Fruit fly (Drosophila melanogaster) whole organism, embryonic: ENCODE data around the gene papi.

Source experiments
- CG1024 ChIP-seq: fragments of 200-800 bp; sonication (Bioruptor generic); IDR thresholded peaks from 2 replicates; pipeline ENCODE4 v1.3.6; 2022; ENCODE audit warnings: missing biosample characterization, missing genetic modification characterization
- CG10543 ChIP-seq: fragments of 200-800 bp; sonication (Bioruptor generic); optimal IDR thresholded peaks from 3 replicates; lab custom pipeline; 2017; ENCODE audit warnings: missing biosample characterization, mild to moderate bottlenecking, missing genetic modification characterization, moderate library complexity
- CG11398 ChIP-seq: fragments of 200-800 bp; sonication (Bioruptor generic); optimal IDR thresholded peaks from 2 replicates; lab custom pipeline; 2016; ENCODE audit warnings: missing biosample characterization, missing genetic modification characterization
- CG12942 ChIP-seq: fragments of 200-800 bp; sonication (Bioruptor generic); optimal IDR thresholded peaks from 3 replicates; lab custom pipeline; 2016; ENCODE audit warnings: missing biosample characterization, missing genetic modification characterization
- CG14860 ChIP-seq: fragments of 200-800 bp; sonication (Bioruptor generic); IDR thresholded peaks from 3 replicates; pipeline ENCODE4 v1.3.6; 2022; ENCODE audit warnings: missing biosample characterization, missing genetic modification characterization; ENCODE audit not compliant: partially characterized antibody
- CG16815 ChIP-seq: fragments of 200-800 bp; sonication (Bioruptor generic); optimal IDR thresholded peaks from 3 replicates; lab custom pipeline; 2017; ENCODE audit warnings: missing biosample characterization, mild to moderate bottlenecking, missing genetic modification characterization
- CG17612 ChIP-seq: fragments of 200-800 bp; sonication (Bioruptor generic); IDR thresholded peaks from 2 replicates; pipeline ENCODE4 v1.3.6; 2022; ENCODE audit warnings: missing biosample characterization, missing genetic modification characterization
- CG18011 ChIP-seq: fragments of 200-800 bp; sonication (Bioruptor generic); optimal IDR thresholded peaks from 2 replicates; lab custom pipeline; 2017; ENCODE audit warnings: missing biosample characterization, missing genetic modification characterization, mild to moderate bottlenecking, moderate library complexity, missing genotype
- CG2120 ChIP-seq: fragments of 200-800 bp; sonication (Bioruptor generic); optimal IDR thresholded peaks from 3 replicates; lab custom pipeline; 2016; ENCODE audit warnings: missing biosample characterization, missing genetic modification characterization
- CG34376 ChIP-seq: fragments of 200-800 bp; sonication (Bioruptor generic); optimal IDR thresholded peaks from 2 replicates; lab custom pipeline; 2018; ENCODE audit warnings: missing biosample characterization, mild to moderate bottlenecking, missing genetic modification characterization
- CG3847 ChIP-seq: fragments of 200-800 bp; sonication (Bioruptor generic); IDR thresholded peaks from 2 replicates; pipeline ENCODE4 v1.3.6; 2022; ENCODE audit warnings: missing biosample characterization, missing genetic modification characterization
- CG43689 ChIP-seq: fragments of 200-800 bp; sonication (Bioruptor generic); IDR thresholded peaks from 2 replicates; pipeline ENCODE4 v1.3.6; 2022; ENCODE audit warnings: missing biosample characterization, missing genetic modification characterization
- CG4617 ChIP-seq: fragments of 200-800 bp; sonication (Bioruptor generic); optimal IDR thresholded peaks from 3 replicates; lab custom pipeline; 2016; ENCODE audit warnings: missing biosample characterization, missing genetic modification characterization, borderline replicate concordance
- CG6654 ChIP-seq: fragments of 200-800 bp; sonication (Bioruptor generic); optimal IDR thresholded peaks from 2 replicates; lab custom pipeline; 2017; ENCODE audit warnings: missing biosample characterization, mild to moderate bottlenecking, missing genetic modification characterization
- CG7839 ChIP-seq: fragments of 200-800 bp; sonication (Bioruptor generic); optimal IDR thresholded peaks from 3 replicates; lab custom pipeline; 2018; ENCODE audit warnings: missing biosample characterization, mild to moderate bottlenecking, missing genetic modification characterization, moderate library complexity
- CG8388 ChIP-seq: fragments of 200-800 bp; sonication (Bioruptor generic); optimal IDR thresholded peaks from 2 replicates; lab custom pipeline; 2019; ENCODE audit warnings: missing biosample characterization, mild to moderate bottlenecking, missing genetic modification characterization, moderate library complexity
- CG8765 ChIP-seq: fragments of 200-800 bp; sonication (Bioruptor generic); IDR thresholded peaks from 2 replicates; pipeline ENCODE4 v1.3.6; 2022; ENCODE audit warnings: missing biosample characterization, missing genetic modification characterization
- CG8944 ChIP-seq: fragments of 200-800 bp; sonication (Bioruptor generic); optimal IDR thresholded peaks from 3 replicates; lab custom pipeline; 2016; ENCODE audit warnings: missing biosample characterization, missing genetic modification characterization
- CG9215 ChIP-seq: fragments of 200-800 bp; sonication (Bioruptor generic); IDR thresholded peaks from 2 replicates; pipeline ENCODE4 v1.3.6; 2022; ENCODE audit warnings: missing biosample characterization, missing genetic modification characterization
- CG9727 ChIP-seq: fragments of 200-800 bp; sonication (Bioruptor generic); optimal IDR thresholded peaks from 3 replicates; lab custom pipeline; 2017; ENCODE audit warnings: missing biosample characterization, mild to moderate bottlenecking, missing genetic modification characterization
- CTCF ChIP-seq: fragments of 200-800 bp; sonication (Bioruptor generic); optimal IDR thresholded peaks from 2 replicates; lab custom pipeline; 2017; ENCODE audit warnings: missing biosample characterization, mild to moderate bottlenecking, missing genetic modification characterization, moderate library complexity
- Dad ChIP-seq: fragments of 200-800 bp; sonication (Bioruptor generic); optimal IDR thresholded peaks from 3 replicates; lab custom pipeline; 2016; ENCODE audit warnings: missing biosample characterization, missing genetic modification characterization
- Elba2 ChIP-seq: fragments of 200-800 bp; sonication (Bioruptor generic); optimal IDR thresholded peaks from 3 replicates; lab custom pipeline; 2016; ENCODE audit warnings: missing biosample characterization, missing genetic modification characterization
- Ets65A ChIP-seq: fragments of 200-800 bp; sonication (Bioruptor generic); peaks from one replicate; lab custom pipeline; 2016; ENCODE audit warnings: missing biosample characterization, missing genetic modification characterization
- HLH3B ChIP-seq: fragments of 200-800 bp; sonication (Bioruptor generic); IDR thresholded peaks from 2 replicates; pipeline ENCODE4 v1.3.6; 2022; ENCODE audit warnings: missing biosample characterization, missing genetic modification characterization
- HLHmδ ChIP-seq: fragments of 200-800 bp; sonication (Bioruptor generic); optimal IDR thresholded peaks from 2 replicates; lab custom pipeline; 2018; ENCODE audit warnings: missing biosample characterization, mild to moderate bottlenecking, missing genetic modification characterization, moderate library complexity
- Lpt ChIP-seq: fragments of >200 bp; optimal IDR thresholded peaks from 2 replicates; lab custom pipeline; 2018; ENCODE audit warnings: missing biosample characterization, missing genetic modification characterization
- MTF-1 ChIP-seq: fragments of 200-800 bp; sonication (Bioruptor generic); optimal IDR thresholded peaks from 2 replicates; lab custom pipeline; 2018; ENCODE audit warnings: missing biosample characterization, mild to moderate bottlenecking, missing genetic modification characterization, borderline replicate concordance
- Pdp1 ChIP-seq, 2 experiments: fragments of 200-800 bp; sonication (Bioruptor generic); optimal IDR thresholded peaks; 3 replicates each; lab custom pipeline; 2016; ENCODE audit warnings: missing biosample characterization in 2 of 2, missing genetic modification characterization in 2 of 2, mild to moderate bottlenecking in 1 of 2, moderate library complexity in 1 of 2
- Spps ChIP-seq: fragments of 200-800 bp; sonication (Bioruptor generic); optimal IDR thresholded peaks from 2 replicates; lab custom pipeline; 2018; ENCODE audit warnings: missing biosample characterization, mild to moderate bottlenecking, missing genetic modification characterization
- ac ChIP-seq: fragments of 200-800 bp; sonication (Bioruptor generic); optimal IDR thresholded peaks from 3 replicates; lab custom pipeline; 2017; ENCODE audit warnings: missing biosample characterization, mild to moderate bottlenecking, missing genetic modification characterization
- ara ChIP-seq: fragments of 200-800 bp; sonication (Bioruptor generic); IDR thresholded peaks from 2 replicates; pipeline ENCODE4 v1.3.6; 2022; ENCODE audit warnings: missing biosample characterization, missing genetic modification characterization
- btn ChIP-seq: fragments of 200-800 bp; sonication (Bioruptor generic); optimal IDR thresholded peaks from 2 replicates; lab custom pipeline; 2016; ENCODE audit warnings: missing biosample characterization, missing genetic modification characterization
- chm ChIP-seq: fragments of 200-800 bp; sonication (Bioruptor generic); IDR thresholded peaks from 2 replicates; pipeline ENCODE4 v1.3.6; 2022; ENCODE audit warnings: missing biosample characterization, missing genetic modification characterization
- corto ChIP-seq: fragments of 200-800 bp; sonication (Bioruptor generic); optimal IDR thresholded peaks from 2 replicates; lab custom pipeline; 2016; ENCODE audit warnings: missing biosample characterization, mild to moderate bottlenecking, missing genetic modification characterization, moderate library complexity
- crol ChIP-seq: fragments of 200-800 bp; sonication (Bioruptor generic); IDR thresholded peaks from 2 replicates; pipeline ENCODE4 v1.3.6; 2022; ENCODE audit warnings: missing biosample characterization, missing genetic modification characterization
- da ChIP-seq: fragments of 200-800 bp; sonication (Bioruptor generic); optimal IDR thresholded peaks from 2 replicates; lab custom pipeline; 2016; ENCODE audit warnings: missing biosample characterization, missing genetic modification characterization
- dimm ChIP-seq: fragments of 200-800 bp; sonication (Bioruptor generic); IDR thresholded peaks from 2 replicates; pipeline ENCODE4 v1.3.6; 2022; ENCODE audit warnings: missing biosample characterization, missing genetic modification characterization
- ewg ChIP-seq: fragments of 200-800 bp; sonication (Bioruptor generic); optimal IDR thresholded peaks from 3 replicates; lab custom pipeline; 2017; ENCODE audit warnings: mild to moderate bottlenecking, missing biosample characterization, missing genetic modification reagents, missing genetic modification characterization
- grn ChIP-seq: fragments of 200-800 bp; sonication (Bioruptor generic); optimal IDR thresholded peaks from 3 replicates; lab custom pipeline; 2017; ENCODE audit warnings: missing biosample characterization, missing genetic modification characterization
- ham ChIP-seq: fragments of 200-800 bp; sonication (Bioruptor generic); IDR thresholded peaks from 2 replicates; pipeline ENCODE4 v1.3.6; 2022; ENCODE audit warnings: missing biosample characterization, missing genetic modification characterization
- hbn ChIP-seq: fragments of 200-800 bp; sonication (Bioruptor generic); IDR thresholded peaks from 2 replicates; pipeline ENCODE4 v1.3.6; 2022; ENCODE audit warnings: missing biosample characterization, missing genetic modification characterization; ENCODE audit not compliant: partially characterized antibody
- jigr1 ChIP-seq: fragments of 200-800 bp; sonication (Bioruptor generic); IDR thresholded peaks from 3 replicates; pipeline ENCODE4 v1.3.6; 2022; ENCODE audit warnings: missing biosample characterization, missing genetic modification characterization
- kay ChIP-seq: fragments of 200-800 bp; sonication (Bioruptor generic); optimal IDR thresholded peaks from 2 replicates; lab custom pipeline; 2016; ENCODE audit warnings: missing biosample characterization, missing genetic modification characterization
- kni ChIP-seq: fragments of 200-800 bp; sonication (Bioruptor generic); optimal IDR thresholded peaks from 3 replicates; lab custom pipeline; 2017; ENCODE audit warnings: mild to moderate bottlenecking, missing biosample characterization, missing genetic modification reagents, missing genetic modification characterization
- lilli ChIP-seq: fragments of 200-800 bp; sonication (Bioruptor generic); optimal IDR thresholded peaks from 3 replicates; lab custom pipeline; 2016; ENCODE audit warnings: missing biosample characterization, missing genetic modification characterization
- nerfin-1 ChIP-seq: fragments of 200-800 bp; sonication (Bioruptor generic); optimal IDR thresholded peaks from 3 replicates; lab custom pipeline; 2019; ENCODE audit warnings: missing biosample characterization, mild to moderate bottlenecking, missing genetic modification characterization, moderate library complexity
- sob ChIP-seq: fragments of 200-800 bp; sonication (Bioruptor generic); IDR thresholded peaks from 2 replicates; pipeline ENCODE4 v1.3.6; 2022; ENCODE audit warnings: missing biosample characterization, missing genetic modification characterization
- tna ChIP-seq: fragments of 200-800 bp; sonication (Bioruptor generic); IDR thresholded peaks from 2 replicates; pipeline ENCODE4 v1.3.6; 2022; ENCODE audit warnings: missing biosample characterization, missing genetic modification characterization; ENCODE audit not compliant: partially characterized antibody

The papi gene

DNA sequence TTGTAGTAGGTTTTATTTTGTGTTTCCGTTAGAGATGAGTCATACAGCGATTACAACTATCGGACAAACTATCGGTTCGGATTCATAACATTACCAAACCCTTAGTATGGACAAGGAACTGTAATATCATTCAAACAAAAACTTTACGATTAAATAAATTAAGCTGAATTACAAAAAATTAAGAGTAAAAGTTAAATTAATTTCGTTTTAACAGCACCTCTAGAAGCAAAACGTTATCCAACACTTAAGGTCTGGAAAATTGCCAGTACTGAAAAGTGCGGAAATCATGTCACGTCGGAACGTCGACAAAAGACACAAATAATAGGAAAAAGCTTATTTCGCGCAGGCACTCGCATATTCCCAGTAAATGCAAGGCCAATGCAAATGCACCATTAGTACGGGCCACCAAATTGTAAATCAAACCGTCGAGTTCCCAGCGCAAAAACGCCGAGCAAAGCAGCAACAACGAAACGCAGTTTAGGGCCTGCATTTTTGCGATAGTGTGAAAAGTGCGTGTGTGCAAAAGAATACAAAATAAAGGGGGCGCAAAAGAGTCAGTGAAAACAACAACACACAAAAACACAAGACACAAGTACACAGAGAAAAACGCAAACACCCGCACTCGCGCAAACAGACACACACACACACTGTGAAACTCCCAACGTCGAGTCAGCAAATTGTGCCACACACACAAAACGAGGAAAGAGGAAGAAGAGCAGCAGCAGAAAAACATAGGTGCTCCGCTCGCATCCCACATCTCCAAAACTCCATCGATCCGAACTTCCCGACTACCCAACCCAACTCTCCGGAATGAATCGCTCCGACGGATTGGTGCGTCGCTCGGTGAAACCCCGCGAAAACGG, 5.9 kb downstream of the papi start, which contains the start of the genes CG15387 and sau (continued):
- TF ChIP-seq CG17612 (0 out of 2 replicates have a peak, but pooled peaks have one; percentile 35), Lpt (GFP tag; lab: Kevin White, UChicago) (no peak), CG8388 (GFP tag; lab: Kevin White, UChicago) (peak; percentile 81), Spps (peak; percentile 78), grn (GFP tag; lab: Kevin White, UChicago) (peak; percentile 34), jigr1 (GFP tag; lab: Robert Waterston, UW) (no peak), Pdp1 (GFP tag; optimal IDR thresholded peaks at IDR 0.05; lab: Kevin White, UChicago) (peak; percentile 89 to 92), CG10543 (GFP tag; lab: Kevin White, UChicago) (peak; percentile 94), chm (peak; percentile 82), HLHmδ (no peak), CG4617 (peak; percentile 94), ewg (GFP tag; lab: Kevin White, UChicago) (peak; percentile 84), CG8944 (GFP tag; lab: Kevin White, UChicago) (peak; percentile 93), nerfin-1 (peak; percentile 83), CG8765 (GFP tag; lab: Robert Waterston, UW) (peak; percentile 67), CG9727 (peak; percentile 91), Dad (GFP tag; lab: Kevin White, UChicago) (peak; percentile 83), dimm (no peak), CG12942 (GFP tag; lab: Kevin White, UChicago) (peak; percentile 81), da (GFP tag; lab: Kevin White, UChicago) (peak; percentile 65), CG6654 (GFP tag; lab: Kevin White, UChicago) (peak; percentile 57), lilli (peak; percentile 94), corto (GFP tag; lab: Kevin White, UChicago) (peak; percentile 82), hbn (peak; percentile 93), Elba2 (GFP tag; lab: Kevin White, UChicago) (peak; percentile 51), HLH3B (GFP tag; lab: Robert Waterston, UW) (peak; percentile 79), CG1024 (GFP tag; lab: Robert Waterston, UW) (peak; percentile 66), tna (GFP tag; lab: Robert Waterston, UW) (peak; percentile 72; the same call in 1 of the 2 replicates), CG2120 (GFP tag; lab: Kevin White, UChicago) (peak; percentile 96), CG18011 (GFP tag; lab: Kevin White, UChicago) (peak; percentile 71), ham (no peak), CG34376 (GFP tag; lab: Kevin White, UChicago) (peak; percentile 77), crol (GFP tag; lab: Robert Waterston, UW) (no peak), CTCF (peak; percentile 23), CG11398 (peak; percentile 51), Ets65A (GFP tag; lab: Kevin White, UChicago) (peak; percentile 99), btn (GFP tag; lab: Kevin White, UChicago) (peak; percentile 56), CG14860 (GFP tag; lab: Robert Waterston, UW) (peak; percentile 89), kni (GFP tag; lab: Kevin White, UChicago) (peak; percentile 61), CG9215 (GFP tag; lab: Robert Waterston, UW) (peak; percentile 77), MTF-1 (GFP tag; lab: Kevin White, UChicago) (no peak), CG16815 (GFP tag; lab: Kevin White, UChicago) (peak; percentile 70), CG7839 (peak; percentile 85), kay (GFP tag; lab: Kevin White, UChicago) (peak; percentile 89), CG3847 (GFP tag; lab: Robert Waterston, UW) (peak; percentile 89), sob (GFP tag; lab: Robert Waterston, UW) (peak; percentile 93), CG43689 (GFP tag; lab: Robert Waterston, UW) (peak; percentile 64), ara (GFP tag; lab: Robert Waterston, UW) (peak; percentile 82), ac (peak; percentile 45)
